Worm (Caenorhabditis elegans): ENCODE measurements around the gene htz-1.

DNA sequence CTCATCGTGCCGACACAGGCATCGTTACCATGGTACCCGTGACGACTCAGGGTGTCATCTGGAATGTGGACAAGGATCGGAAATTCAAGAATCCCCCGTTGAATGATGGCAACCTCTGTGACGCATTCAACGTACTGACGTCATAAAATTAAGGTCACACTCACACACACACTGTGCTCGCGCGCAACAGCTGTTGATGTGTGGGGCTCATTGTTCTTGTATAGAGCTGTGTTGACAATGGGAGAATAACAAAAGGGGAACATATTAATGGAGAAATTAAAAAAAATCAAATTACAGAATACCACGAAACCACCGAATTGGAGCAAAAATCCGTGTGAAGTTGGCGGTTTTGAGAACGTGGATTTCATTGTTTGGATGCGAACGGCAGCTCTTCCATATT lies 2.3 kb downstream of the htz-1 start:
- TF ChIP-seq ama-1 (optimal IDR thresholded peaks at IDR 0.05): no peak
- no peak for TF ChIP-seq flt-1 (GFP tag; IDR thresholded peaks at IDR 0.05)
- no peak for TF ChIP-seq aly-1 (tag; optimal IDR thresholded peaks at IDR 0.05)

Data from whole organism, early embryonic.